Worm (Caenorhabditis elegans) whole organism, early embryonic: ENCODE measurements around the gene kynu-1.

ENCODE experiments used
- F13C5.2 ChIP-seq: sonication (generic microtip); optimal IDR thresholded peaks from 2 replicates; lab custom pipeline; 2017; ENCODE audit warnings: mild to moderate bottlenecking, missing genetic modification characterization, inconsistent platforms, missing compliant biosample characterization
- ama-1 ChIP-seq: fragments of 150-350 bp; optimal IDR thresholded peaks from 2 replicates; lab custom pipeline; 2014
- hnd-1 ChIP-seq: sonication (generic microtip); optimal IDR thresholded peaks from 2 replicates; lab custom pipeline; 2016; ENCODE audit warnings: missing genetic modification characterization, missing compliant biosample characterization
- tbx-37 ChIP-seq: fragments of 200-800 bp; sonication (Bioruptor generic); conservative IDR thresholded peaks from 2 replicates; pipeline ENCODE4 v1.3.6; 2022; ENCODE audit warnings: missing genetic modification reagents, missing genetic modification characterization, missing compliant biosample characterization

ce11 chrX:6129277-6129676 is 20.1 kb upstream of the kynu-1 start:
- TF ChIP-seq hnd-1 (tag; lab: Kevin White, UChicago) (no peak), ama-1 (lab: Kevin White, UChicago) (no peak), F13C5.2 (tag; lab: Kevin White, UChicago) (no peak), tbx-37 (GFP tag; lab: Robert Waterston, UW) (no peak)
